Worm (Caenorhabditis elegans) whole organism, midembryonic: Measurements from ENCODE around the gene srh-154.

Experiments used
- T22C8.4 ChIP-seq: fragments of 200-800 bp; sonication (Bioruptor generic); IDR thresholded peaks from 2 replicates; pipeline ENCODE4 v1.3.6; 2022; ENCODE audit warnings: missing genetic modification characterization, missing compliant biosample characterization
- cog-1 ChIP-seq: sonication (generic microtip); optimal IDR thresholded peaks from 2 replicates; lab custom pipeline; 2016; ENCODE audit warnings: missing genetic modification characterization, missing compliant biosample characterization
- flt-1 ChIP-seq: fragments of 200-800 bp; sonication (Bioruptor generic); IDR thresholded peaks from 2 replicates; pipeline ENCODE4 v1.3.6; 2022; ENCODE audit warnings: missing genetic modification characterization, missing compliant biosample characterization
- klf-2 ChIP-seq: fragments of 200-800 bp; sonication (Bioruptor generic); conservative IDR thresholded peaks from 2 replicates; pipeline ENCODE4 v1.3.6; 2022; ENCODE audit warnings: missing genetic modification reagents, missing genetic modification characterization, missing compliant biosample characterization
- med-1 ChIP-seq: sonication (generic microtip); optimal IDR thresholded peaks from 2 replicates; lab custom pipeline; 2017; ENCODE audit warnings: missing genetic modification characterization, mild to moderate bottlenecking, missing compliant biosample characterization, antibody characterized with exemption, missing genetic modification reagents; ENCODE audit not compliant: insufficient read depth
- ref-1 ChIP-seq: fragments of 200-800 bp; sonication (Bioruptor generic); conservative IDR thresholded peaks from 2 replicates; pipeline ENCODE4 v1.3.6; 2022; ENCODE audit warnings: missing genetic modification reagents, missing genetic modification characterization, missing compliant biosample characterization
- tab-1 ChIP-seq: fragments of 200-800 bp; sonication (Bioruptor generic); IDR thresholded peaks from 2 replicates; pipeline ENCODE4 v1.3.6; 2022; ENCODE audit warnings: missing genetic modification characterization, missing compliant biosample characterization

- no peak for TF ChIP-seq tab-1 (GFP tag; lab: Robert Waterston, UW)
- no peak for TF ChIP-seq T22C8.4 (GFP tag; lab: Robert Waterston, UW)
- TF ChIP-seq klf-2, result no peak
- TF ChIP-seq ref-1 (GFP tag; lab: Robert Waterston, UW), result no peak
- no peak for TF ChIP-seq med-1 (GFP tag; lab: Kevin White, UChicago)
- no peak for TF ChIP-seq flt-1 (GFP tag; lab: Robert Waterston, UW)
- no peak for TF ChIP-seq cog-1
Observed at ce11 chrV:17439406-17439805, at the start of gene srh-154.
